Fruit fly (Drosophila melanogaster) Kc167 (cell line): ENCODE data around the gene Ddr.

Experiments
- Myc ChIP-seq: fragments of >200 bp; optimal IDR thresholded peaks from 2 replicates; lab custom pipeline; 2017; ENCODE audit warnings: missing external identifiers
- psq ChIP-seq: fragments of >200 bp; optimal IDR thresholded peaks from 2 replicates; lab custom pipeline; 2017; ENCODE audit warnings: missing external identifiers

- TF ChIP-seq Myc (lab: Kevin White, UChicago) = no peak
- TF ChIP-seq psq (lab: Kevin White, UChicago) = no peak
These were observed 28.1 kb upstream of the Ddr start, which contains the start of gene Ugt37B1 for dm6 chr2L:6224803-6225202.
